Worm (Caenorhabditis elegans) whole organism, early embryonic: ENCODE results near the gene str-25.

Experiments used
- B0310.2 ChIP-seq: sonication (generic microtip); optimal IDR thresholded peaks from 2 replicates; lab custom pipeline; 2016; ENCODE audit warnings: mild to moderate bottlenecking, missing genetic modification characterization, missing compliant biosample characterization
- ama-1 ChIP-seq: fragments of 150-350 bp; optimal IDR thresholded peaks from 2 replicates; lab custom pipeline; 2014
- ceh-36 ChIP-seq: sonication (generic microtip); optimal IDR thresholded peaks from 2 replicates; lab custom pipeline; 2016; ENCODE audit warnings: missing genetic modification characterization, inconsistent platforms, missing compliant biosample characterization
- tbx-11 ChIP-seq: fragments of 200-800 bp; sonication (Bioruptor generic); IDR thresholded peaks from 2 replicates; pipeline ENCODE4 v1.3.6; 2022; ENCODE audit warnings: missing genetic modification characterization, missing compliant biosample characterization

DNA sequence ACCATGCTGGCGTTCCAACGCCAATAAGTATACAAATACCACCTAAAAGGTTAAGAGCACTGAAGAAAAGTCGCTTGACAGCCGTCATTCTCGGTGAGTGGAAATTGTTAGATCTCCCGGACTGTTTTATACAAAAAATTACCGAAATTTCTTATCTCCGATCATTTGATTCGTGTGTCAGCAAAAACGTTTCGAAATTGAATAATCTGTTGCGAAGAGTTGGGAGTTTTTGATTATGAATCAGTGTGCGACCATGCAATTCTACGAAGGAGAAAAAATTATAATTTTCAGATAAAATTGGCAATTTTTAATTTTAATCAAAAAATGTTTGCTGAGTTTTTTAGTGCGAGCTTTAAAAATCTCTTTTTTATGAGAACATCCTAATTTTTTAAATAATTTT, 24.0 kb downstream of the str-25 start, which contains the start of gene clc-11:
- no peak for TF ChIP-seq tbx-11
- no peak for TF ChIP-seq ama-1
- no peak for TF ChIP-seq ceh-36 (tag; lab: Kevin White, UChicago)
- TF ChIP-seq B0310.2 (tag; lab: Kevin White, UChicago), result no peak
